Fruit fly (Drosophila melanogaster) whole organism, embryonic: ENCODE measurements around the gene CG9616.
A peak's percentile ranks its signal among the peaks of the same experiment; 100 is the strongest.

Experiments
- BEAF-32 ChIP-seq: fragments of 200-800 bp; sonication (Bioruptor generic); optimal IDR thresholded peaks from 3 replicates; lab custom pipeline; 2017; ENCODE audit warnings: missing biosample characterization, missing genetic modification characterization, mild to moderate bottlenecking, moderate library complexity, missing genetic modification reagents
- Bdp1 ChIP-seq: fragments of 200-800 bp; sonication (Bioruptor generic); optimal IDR thresholded peaks from 3 replicates; lab custom pipeline; 2016; ENCODE audit warnings: missing biosample characterization, missing genetic modification characterization
- CG11456 ChIP-seq: fragments of 200-800 bp; sonication (Bioruptor generic); IDR thresholded peaks from 3 replicates; pipeline ENCODE4 v1.3.6; 2022; ENCODE audit warnings: missing biosample characterization, missing genetic modification characterization
- CG13123 ChIP-seq: fragments of 200-800 bp; sonication (Bioruptor generic); optimal IDR thresholded peaks from 2 replicates; lab custom pipeline; 2016; ENCODE audit warnings: missing biosample characterization, missing genetic modification characterization
- CG15696 ChIP-seq: fragments of 200-800 bp; sonication (Bioruptor generic); optimal IDR thresholded peaks from 2 replicates; lab custom pipeline; 2019; ENCODE audit warnings: missing biosample characterization, mild to moderate bottlenecking, missing genetic modification characterization, moderate library complexity
- CG17359 ChIP-seq: fragments of 200-800 bp; sonication (Bioruptor generic); optimal IDR thresholded peaks from 3 replicates; lab custom pipeline; 2018; ENCODE audit warnings: missing biosample characterization, mild to moderate bottlenecking, missing genetic modification characterization, moderate library complexity
- CG18599 ChIP-seq: fragments of 200-800 bp; sonication (Bioruptor generic); optimal IDR thresholded peaks from 3 replicates; lab custom pipeline; 2017; ENCODE audit warnings: missing biosample characterization, missing genetic modification characterization, mild to moderate bottlenecking, moderate library complexity, missing genetic modification reagents
- CG2678 ChIP-seq: fragments of 200-800 bp; sonication (Bioruptor generic); optimal IDR thresholded peaks from 3 replicates; lab custom pipeline; 2019; ENCODE audit warnings: missing biosample characterization, mild to moderate bottlenecking, missing genetic modification characterization, moderate library complexity
- CG34224 ChIP-seq: fragments of 200-800 bp; sonication (Bioruptor generic); IDR thresholded peaks from 3 replicates; pipeline ENCODE4 v1.3.6; 2022; ENCODE audit warnings: missing biosample characterization, missing genetic modification characterization; ENCODE audit not compliant: partially characterized antibody
- CG7357 ChIP-seq: fragments of 200-800 bp; sonication (Bioruptor generic); IDR thresholded peaks from 3 replicates; pipeline ENCODE4 v1.3.6; 2022; ENCODE audit warnings: missing biosample characterization, missing genetic modification characterization
- CG7556 ChIP-seq: fragments of 200-800 bp; sonication (Bioruptor generic); optimal IDR thresholded peaks from 2 replicates; lab custom pipeline; 2017; ENCODE audit warnings: missing biosample characterization, mild to moderate bottlenecking, missing genetic modification characterization
- CG8478 ChIP-seq: fragments of >200 bp; optimal IDR thresholded peaks from 2 replicates; lab custom pipeline; 2018
- CG8944 ChIP-seq: fragments of 200-800 bp; sonication (Bioruptor generic); optimal IDR thresholded peaks from 3 replicates; lab custom pipeline; 2016; ENCODE audit warnings: missing biosample characterization, missing genetic modification characterization
- CG9437 ChIP-seq: fragments of 200-800 bp; sonication (Bioruptor generic); optimal IDR thresholded peaks from 2 replicates; lab custom pipeline; 2018; ENCODE audit warnings: missing biosample characterization, mild to moderate bottlenecking, missing genetic modification characterization
- CG9876 ChIP-seq: fragments of 200-800 bp; sonication (Bioruptor generic); optimal IDR thresholded peaks from 2 replicates; lab custom pipeline; 2016; ENCODE audit warnings: missing biosample characterization, missing genetic modification characterization
- CkIIα-i1 ChIP-seq: fragments of 200-800 bp; sonication (Bioruptor generic); IDR thresholded peaks from 2 replicates; pipeline ENCODE4 v1.3.6; 2022; ENCODE audit warnings: missing biosample characterization, missing genetic modification characterization
- Dll ChIP-seq: fragments of 200-800 bp; sonication (Bioruptor generic); IDR thresholded peaks from 4 replicates; pipeline ENCODE4 v1.3.6; 2022; ENCODE audit warnings: missing biosample characterization, missing genetic modification characterization; ENCODE audit not compliant: partially characterized antibody
- Doc2 ChIP-seq: fragments of 200-800 bp; sonication (Bioruptor generic); IDR thresholded peaks from 2 replicates; pipeline ENCODE4 v1.3.6; 2022; ENCODE audit warnings: missing biosample characterization, missing genetic modification characterization
- Med ChIP-seq: fragments of 200-800 bp; sonication (Bioruptor generic); peaks from one replicate; lab custom pipeline; 2016; ENCODE audit warnings: missing biosample characterization, missing genetic modification characterization, mild to moderate bottlenecking, inconsistent platforms, moderate library complexity
- Mes4 ChIP-seq: fragments of 200-800 bp; sonication (Bioruptor generic); optimal IDR thresholded peaks from 2 replicates; lab custom pipeline; 2016; ENCODE audit warnings: missing biosample characterization, missing genetic modification characterization
- Mrtf ChIP-seq: fragments of 200-800 bp; sonication (Bioruptor generic); IDR thresholded peaks from 3 replicates; pipeline ENCODE4 v1.3.6; 2022; ENCODE audit warnings: missing biosample characterization, missing genetic modification characterization
- Neu2 ChIP-seq: fragments of 200-800 bp; sonication (Bioruptor generic); optimal IDR thresholded peaks from 3 replicates; lab custom pipeline; 2016; ENCODE audit warnings: missing biosample characterization, missing genetic modification characterization, borderline replicate concordance
- Opbp ChIP-seq: fragments of 200-800 bp; sonication (Bioruptor generic); IDR thresholded peaks from 3 replicates; pipeline ENCODE4 v1.3.6; 2022; ENCODE audit warnings: missing biosample characterization, missing genetic modification characterization; ENCODE audit not compliant: partially characterized antibody
- Ravus ChIP-seq: fragments of 200-800 bp; sonication (Bioruptor generic); IDR thresholded peaks from 2 replicates; pipeline ENCODE4 v1.3.6; 2022; ENCODE audit warnings: missing biosample characterization, missing genetic modification characterization
- Rfx ChIP-seq: fragments of 200-800 bp; sonication (Bioruptor generic); IDR thresholded peaks from 2 replicates; pipeline ENCODE4 v1.3.6; 2022; ENCODE audit warnings: missing biosample characterization, missing genetic modification characterization
- Sox102F ChIP-seq: fragments of 200-800 bp; sonication (Bioruptor generic); optimal IDR thresholded peaks from 2 replicates; lab custom pipeline; 2018; ENCODE audit warnings: missing biosample characterization, mild to moderate bottlenecking, missing genetic modification characterization, moderate library complexity
- Stat92E ChIP-seq, 3 experiments: fragments of >200 bp in 2 of 3; fragments of 200-800 bp in 1 of 3; sonication (Bioruptor generic) in 1 of 3; optimal IDR thresholded peaks; 2 replicates each; lab custom pipeline; 2017 to 2019; ENCODE audit warnings: missing biosample characterization in 3 of 3, missing genetic modification characterization in 3 of 3, mild to moderate bottlenecking in 1 of 3, moderate library complexity in 1 of 3
- Trl ChIP-seq, 3 experiments: fragments of >200 bp in 2 of 3; fragments of 200-800 bp in 1 of 3; sonication (Bioruptor generic) in 1 of 3; optimal IDR thresholded peaks; 2 replicates in 1 of 3; 3 replicates in 2 of 3; lab custom pipeline; 2016 to 2017; ENCODE audit warnings: missing biosample characterization in 1 of 3, missing genetic modification characterization in 1 of 3
- Usf ChIP-seq: fragments of 200-800 bp; sonication (Bioruptor generic); optimal IDR thresholded peaks from 2 replicates; lab custom pipeline; 2017; ENCODE audit warnings: missing genotype, missing biosample characterization, missing genetic modification characterization
- ab ChIP-seq: fragments of 200-800 bp; sonication (Bioruptor generic); optimal IDR thresholded peaks from 2 replicates; lab custom pipeline; 2016; ENCODE audit warnings: missing biosample characterization, missing genetic modification characterization
- ato ChIP-seq: fragments of 200-800 bp; sonication (Bioruptor generic); IDR thresholded peaks from 2 replicates; pipeline ENCODE4 v1.3.6; 2022; ENCODE audit warnings: missing biosample characterization, missing genetic modification characterization; ENCODE audit not compliant: partially characterized antibody
- chm ChIP-seq: fragments of 200-800 bp; sonication (Bioruptor generic); IDR thresholded peaks from 2 replicates; pipeline ENCODE4 v1.3.6; 2022; ENCODE audit warnings: missing biosample characterization, missing genetic modification characterization
- chn ChIP-seq: fragments of 200-800 bp; sonication (Bioruptor generic); optimal IDR thresholded peaks from 2 replicates; lab custom pipeline; 2016; ENCODE audit warnings: missing biosample characterization, missing genetic modification characterization
- corto ChIP-seq: fragments of 200-800 bp; sonication (Bioruptor generic); optimal IDR thresholded peaks from 2 replicates; lab custom pipeline; 2016; ENCODE audit warnings: missing biosample characterization, mild to moderate bottlenecking, missing genetic modification characterization, moderate library complexity
- dm ChIP-seq: fragments of 200-800 bp; sonication (Bioruptor generic); optimal IDR thresholded peaks from 3 replicates; lab custom pipeline; 2016; ENCODE audit warnings: missing biosample characterization, missing genetic modification characterization
- dmrt11E ChIP-seq: fragments of 200-800 bp; sonication (Bioruptor generic); optimal IDR thresholded peaks from 3 replicates; lab custom pipeline; 2018; ENCODE audit warnings: missing biosample characterization, mild to moderate bottlenecking, missing genetic modification characterization, moderate library complexity
- ems ChIP-seq: fragments of 200-800 bp; sonication (Bioruptor generic); optimal IDR thresholded peaks from 3 replicates; lab custom pipeline; 2016; ENCODE audit warnings: missing biosample characterization, missing genetic modification characterization
- eyg ChIP-seq: fragments of 200-800 bp; sonication (Bioruptor generic); optimal IDR thresholded peaks from 3 replicates; lab custom pipeline; 2016; ENCODE audit warnings: missing biosample characterization, missing genetic modification characterization
- her ChIP-seq: fragments of 200-800 bp; sonication (Bioruptor generic); optimal IDR thresholded peaks from 2 replicates; lab custom pipeline; 2016; ENCODE audit warnings: missing biosample characterization, missing genetic modification characterization
- klu ChIP-seq: fragments of 200-800 bp; sonication (Bioruptor generic); IDR thresholded peaks from 2 replicates; pipeline ENCODE4 v1.3.6; 2022; ENCODE audit warnings: missing biosample characterization, missing genetic modification characterization
- lov ChIP-seq, 2 experiments: fragments of 200-800 bp in 1 of 2; fragments of >200 bp in 1 of 2; sonication (Bioruptor generic) in 1 of 2; IDR thresholded peaks in 1 of 2; optimal IDR thresholded peaks in 1 of 2; 2 replicates in 1 of 2; 3 replicates in 1 of 2; pipeline versions ENCODE4 v1.3.6 to Lab custom; 2017 to 2022; ENCODE audit warnings: missing biosample characterization in 1 of 2, missing genetic modification characterization in 1 of 2
- odd ChIP-seq: fragments of 200-800 bp; sonication (Bioruptor generic); optimal IDR thresholded peaks from 2 replicates; lab custom pipeline; 2017; ENCODE audit warnings: missing biosample characterization, mild to moderate bottlenecking, missing genetic modification characterization
- peb ChIP-seq: fragments of 200-800 bp; sonication (Bioruptor generic); IDR thresholded peaks from 2 replicates; pipeline ENCODE4 v1.3.6; 2022; ENCODE audit warnings: missing biosample characterization, missing genetic modification characterization
- row ChIP-seq: fragments of 200-800 bp; sonication (Bioruptor generic); IDR thresholded peaks from 3 replicates; pipeline ENCODE4 v1.3.6; 2022; ENCODE audit warnings: missing biosample characterization, missing genetic modification characterization
- sc ChIP-seq, 3 experiments: fragments of >200 bp in 2 of 3; fragments of 200-800 bp in 1 of 3; sonication (Bioruptor generic) in 1 of 3; optimal IDR thresholded peaks; 2 replicates in 2 of 3; 3 replicates in 1 of 3; lab custom pipeline; 2017; ENCODE audit warnings: mild to moderate bottlenecking in 1 of 3, missing biosample characterization in 1 of 3, missing genetic modification characterization in 1 of 3, missing genetic modification reagents in 1 of 3
- stwl ChIP-seq: fragments of 200-800 bp; sonication (Bioruptor generic); optimal IDR thresholded peaks from 3 replicates; lab custom pipeline; 2018; ENCODE audit warnings: missing biosample characterization, mild to moderate bottlenecking, missing genetic modification characterization, moderate library complexity
- tll ChIP-seq, 2 experiments: fragments of 200-800 bp in 1 of 2; fragments of >200 bp in 1 of 2; sonication (Bioruptor generic) in 1 of 2; optimal IDR thresholded peaks; 2 replicates each; lab custom pipeline; 2017 to 2019; ENCODE audit warnings: missing biosample characterization in 2 of 2, missing genetic modification characterization in 2 of 2, mild to moderate bottlenecking in 1 of 2, moderate library complexity in 1 of 2
- tx ChIP-seq: fragments of 200-800 bp; sonication (Bioruptor generic); optimal IDR thresholded peaks from 2 replicates; lab custom pipeline; 2016; ENCODE audit warnings: missing biosample characterization, missing genetic modification characterization

CG9616 gene

DNA sequence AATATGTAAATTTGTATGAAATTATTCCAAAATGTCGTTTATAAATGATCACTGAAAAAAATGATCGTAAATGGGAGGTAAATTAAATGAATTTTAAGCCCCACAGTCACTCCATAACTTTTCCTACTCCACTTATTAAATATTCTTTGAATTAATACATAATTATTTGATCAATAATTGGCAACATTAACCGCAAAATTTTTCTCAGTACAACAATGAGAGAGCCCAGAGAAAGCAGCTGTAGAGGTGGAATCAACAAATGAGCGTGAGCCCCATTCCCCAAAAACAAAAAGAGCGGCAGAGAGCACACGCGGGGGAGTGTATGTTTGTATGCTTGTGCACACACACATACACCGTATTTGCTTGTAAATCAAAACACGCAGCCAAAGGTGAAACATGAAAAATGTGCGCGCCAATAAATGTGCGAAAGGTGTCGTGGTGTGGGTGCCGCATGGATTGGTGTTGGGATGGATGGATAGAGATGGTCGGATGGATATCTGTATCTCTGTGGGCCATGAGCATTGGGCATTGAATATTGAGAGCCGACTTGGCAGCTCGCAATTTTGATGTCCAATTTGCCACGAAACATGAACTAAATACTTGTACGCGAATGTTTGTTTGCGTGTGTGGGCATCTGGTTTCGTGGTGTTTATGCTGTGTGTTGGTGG lies 38.6 kb upstream of the CG9616 start (continued):
- TF ChIP-seq lov (optimal IDR thresholded peaks at IDR 0.05; lab: Kevin White, UChicago) (no peak), lov (GFP tag; IDR thresholded peaks at IDR 0.05; lab: Robert Waterston, UW) (no peak), ab (GFP tag; lab: Kevin White, UChicago) (peak; percentile 74), CG8944 (GFP tag; lab: Kevin White, UChicago) (peak; percentile 88), Neu2 (peak; percentile 2), row (GFP tag; lab: Robert Waterston, UW) (no peak), CG15696 (tag; lab: Kevin White, UChicago) (peak; percentile 87), CG17359 (peak; percentile 99), CG13123 (GFP tag; lab: Kevin White, UChicago) (peak; percentile 97), ems (GFP tag; lab: Kevin White, UChicago) (peak; percentile 91), CG8478 (lab: Kevin White, UChicago) (no peak), her (GFP tag; lab: Kevin White, UChicago) (peak; percentile 51), tx (peak; percentile 95), CG7556 (GFP tag; lab: Kevin White, UChicago) (peak; percentile 99), Opbp (GFP tag; lab: Robert Waterston, UW) (no peak), BEAF-32 (peak; percentile 20), CG9876 (peak; percentile 77), corto (peak; percentile 93), Doc2 (GFP tag; lab: Robert Waterston, UW) (no peak), Ravus (GFP tag; lab: Robert Waterston, UW) (no peak), sc (optimal IDR thresholded peaks at IDR 0.05; lab: Kevin White, UChicago) (no peak), sc (GFP tag; optimal IDR thresholded peaks at IDR 0.05; lab: Kevin White, UChicago) (peak; percentile 98), chm (GFP tag; lab: Robert Waterston, UW) (no peak), dmrt11E (tag; lab: Kevin White, UChicago) (peak; percentile 97), Bdp1 (peak; percentile 89), CkIIα-i1 (no peak), Med (peak; percentile 99), CG18599 (peak; percentile 98), ato (GFP tag; lab: Robert Waterston, UW) (no peak), Mes4 (GFP tag; lab: Kevin White, UChicago) (peak; percentile 85), tll (GFP tag; optimal IDR thresholded peaks at IDR 0.05; lab: Kevin White, UChicago) (peak in 1 of 2 experiments; percentile 23), Sox102F (GFP tag; lab: Kevin White, UChicago) (peak; percentile 100), stwl (tag; lab: Kevin White, UChicago) (peak; percentile 46), Usf (peak; percentile 97), Trl (optimal IDR thresholded peaks at IDR 0.05; lab: Kevin White, UChicago) (peak; percentile 87 to 95), Trl (GFP tag; optimal IDR thresholded peaks at IDR 0.05; lab: Kevin White, UChicago) (peak; percentile 88), CG34224 (no peak), Rfx (GFP tag; lab: Robert Waterston, UW) (no peak), CG9437 (GFP tag; lab: Kevin White, UChicago) (peak; percentile 95), Stat92E (GFP tag; optimal IDR thresholded peaks at IDR 0.05; lab: Kevin White, UChicago) (peak in 1 of 3 experiments; percentile 94), klu (GFP tag; lab: Robert Waterston, UW) (no peak), CG11456 (GFP tag; lab: Robert Waterston, UW) (no peak), CG7357 (GFP tag; lab: Robert Waterston, UW) (peak; percentile 96), eyg (GFP tag; lab: Kevin White, UChicago) (peak; percentile 57), dm (GFP tag; lab: Kevin White, UChicago) (peak; percentile 88), odd (peak; percentile 97), Mrtf (no peak), CG2678 (tag; lab: Kevin White, UChicago) (peak; percentile 99), Dll (GFP tag; lab: Robert Waterston, UW) (no peak), chn (GFP tag; lab: Kevin White, UChicago) (peak; percentile 96), peb (GFP tag; lab: Robert Waterston, UW) (no peak)
